Fruit fly (Drosophila melanogaster) whole organism, embryonic: ENCODE results near the gene ETHR.

Experiments
- Atf-2 ChIP-seq: fragments of 200-800 bp; sonication (Bioruptor generic); optimal IDR thresholded peaks from 2 replicates; lab custom pipeline; 2016; ENCODE audit warnings: missing biosample characterization, missing genetic modification characterization
- CG10267 ChIP-seq: fragments of 200-800 bp; sonication (Bioruptor generic); optimal IDR thresholded peaks from 2 replicates; lab custom pipeline; 2018; ENCODE audit warnings: missing biosample characterization, mild to moderate bottlenecking, missing genetic modification characterization, moderate library complexity
- CG11085 ChIP-seq: fragments of 200-800 bp; sonication (Bioruptor generic); IDR thresholded peaks from 2 replicates; pipeline ENCODE4 v1.3.6; 2022; ENCODE audit warnings: missing biosample characterization, missing genetic modification characterization
- CG11560 ChIP-seq: fragments of 200-800 bp; sonication (Bioruptor generic); IDR thresholded peaks from 3 replicates; pipeline ENCODE4 v1.3.6; 2022; ENCODE audit warnings: missing biosample characterization, missing genetic modification characterization
- CG11695 ChIP-seq: fragments of 200-800 bp; sonication (Bioruptor generic); IDR thresholded peaks from 3 replicates; pipeline ENCODE4 v1.3.6; 2022; ENCODE audit warnings: missing biosample characterization, missing genetic modification characterization
- CG12236 ChIP-seq: fragments of 200-800 bp; sonication (Bioruptor generic); optimal IDR thresholded peaks from 2 replicates; lab custom pipeline; 2016; ENCODE audit warnings: missing biosample characterization, missing genetic modification characterization
- CG12769 ChIP-seq: fragments of 200-800 bp; sonication (Bioruptor generic); optimal IDR thresholded peaks from 2 replicates; lab custom pipeline; 2019; ENCODE audit warnings: missing biosample characterization, mild to moderate bottlenecking, missing genetic modification characterization, moderate library complexity
- CG13296 ChIP-seq: fragments of 200-800 bp; sonication (Bioruptor generic); optimal IDR thresholded peaks from 3 replicates; lab custom pipeline; 2018; ENCODE audit warnings: missing biosample characterization, mild to moderate bottlenecking, missing genetic modification characterization
- CG14441 ChIP-seq: fragments of 200-800 bp; sonication (Bioruptor generic); IDR thresholded peaks from 2 replicates; pipeline ENCODE4 v1.3.6; 2022; ENCODE audit warnings: missing biosample characterization, missing genetic modification characterization
- CG14710 ChIP-seq: fragments of 200-800 bp; sonication (Bioruptor generic); optimal IDR thresholded peaks from 3 replicates; lab custom pipeline; 2019; ENCODE audit warnings: missing biosample characterization, mild to moderate bottlenecking, missing genetic modification characterization, moderate library complexity
- CG15269 ChIP-seq: fragments of 200-800 bp; sonication (Bioruptor generic); optimal IDR thresholded peaks from 2 replicates; lab custom pipeline; 2018; ENCODE audit warnings: missing biosample characterization, mild to moderate bottlenecking, missing genetic modification characterization, moderate library complexity
- CG16863 ChIP-seq: fragments of 200-800 bp; sonication (Bioruptor generic); optimal IDR thresholded peaks from 3 replicates; lab custom pipeline; 2016; ENCODE audit warnings: missing biosample characterization, missing genetic modification characterization
- CG18599 ChIP-seq: fragments of 200-800 bp; sonication (Bioruptor generic); optimal IDR thresholded peaks from 3 replicates; lab custom pipeline; 2017; ENCODE audit warnings: missing biosample characterization, missing genetic modification characterization, mild to moderate bottlenecking, moderate library complexity, missing genetic modification reagents
- CG18619 ChIP-seq: fragments of 200-800 bp; sonication (Bioruptor generic); optimal IDR thresholded peaks from 3 replicates; lab custom pipeline; 2017; ENCODE audit warnings: missing biosample characterization, mild to moderate bottlenecking, missing genetic modification characterization
- CG2889 ChIP-seq: fragments of 200-800 bp; sonication (Bioruptor generic); IDR thresholded peaks from 3 replicates; pipeline ENCODE4 v1.3.6; 2022; ENCODE audit warnings: missing biosample characterization, missing genetic modification characterization
- CG31441 ChIP-seq: fragments of 200-800 bp; sonication (Bioruptor generic); IDR thresholded peaks from 2 replicates; pipeline ENCODE4 v1.3.6; 2022; ENCODE audit warnings: missing biosample characterization, missing genetic modification characterization
- CG3281 ChIP-seq: fragments of 200-800 bp; sonication (Bioruptor generic); optimal IDR thresholded peaks from 3 replicates; lab custom pipeline; 2017; ENCODE audit warnings: missing biosample characterization, mild to moderate bottlenecking, missing genetic modification characterization
- CG4424 ChIP-seq: fragments of 200-800 bp; sonication (Bioruptor generic); optimal IDR thresholded peaks from 3 replicates; lab custom pipeline; 2016; ENCODE audit warnings: missing biosample characterization, missing genetic modification characterization
- CG7372 ChIP-seq: fragments of 200-800 bp; sonication (Bioruptor generic); IDR thresholded peaks from 2 replicates; pipeline ENCODE4 v1.3.6; 2022; ENCODE audit warnings: missing biosample characterization, missing genetic modification characterization
- CG9215 ChIP-seq: fragments of 200-800 bp; sonication (Bioruptor generic); IDR thresholded peaks from 2 replicates; pipeline ENCODE4 v1.3.6; 2022; ENCODE audit warnings: missing biosample characterization, missing genetic modification characterization
- CG9727 ChIP-seq: fragments of 200-800 bp; sonication (Bioruptor generic); optimal IDR thresholded peaks from 3 replicates; lab custom pipeline; 2017; ENCODE audit warnings: missing biosample characterization, mild to moderate bottlenecking, missing genetic modification characterization
- CG9876 ChIP-seq: fragments of 200-800 bp; sonication (Bioruptor generic); optimal IDR thresholded peaks from 2 replicates; lab custom pipeline; 2016; ENCODE audit warnings: missing biosample characterization, missing genetic modification characterization
- CHES-1-like ChIP-seq: fragments of 200-800 bp; sonication (Bioruptor generic); optimal IDR thresholded peaks from 2 replicates; lab custom pipeline; 2016; ENCODE audit warnings: missing biosample characterization, missing genetic modification characterization
- Chrac-16 ChIP-seq: fragments of 200-800 bp; sonication (Bioruptor generic); optimal IDR thresholded peaks from 3 replicates; lab custom pipeline; 2016; ENCODE audit warnings: missing biosample characterization, missing genetic modification characterization
- CrebB ChIP-seq: fragments of 200-800 bp; sonication (Bioruptor generic); optimal IDR thresholded peaks from 3 replicates; lab custom pipeline; 2018; ENCODE audit warnings: missing biosample characterization, mild to moderate bottlenecking, missing genetic modification characterization
- Gug ChIP-seq: fragments of 200-800 bp; sonication (Bioruptor generic); IDR thresholded peaks from 4 replicates; pipeline ENCODE4 v1.3.6; 2022; ENCODE audit warnings: missing biosample characterization, missing genetic modification characterization
- Hr78 ChIP-seq, 2 experiments: fragments of 200-800 bp in 1 of 2; fragments of >200 bp in 1 of 2; sonication (Bioruptor generic) in 1 of 2; optimal IDR thresholded peaks; 2 replicates each; lab custom pipeline; 2017 to 2019; ENCODE audit warnings: missing biosample characterization in 2 of 2, missing genetic modification characterization in 2 of 2, mild to moderate bottlenecking in 1 of 2, moderate library complexity in 1 of 2
- MESR4 ChIP-seq: fragments of 200-800 bp; sonication (Bioruptor generic); optimal IDR thresholded peaks from 2 replicates; lab custom pipeline; 2018; ENCODE audit warnings: missing biosample characterization, mild to moderate bottlenecking, missing genetic modification characterization, moderate library complexity
- Meics ChIP-seq: fragments of 200-800 bp; sonication (Bioruptor generic); optimal IDR thresholded peaks from 2 replicates; lab custom pipeline; 2017; ENCODE audit warnings: missing biosample characterization, mild to moderate bottlenecking, missing genetic modification characterization
- NK7.1 ChIP-seq: fragments of 200-800 bp; sonication (Bioruptor generic); optimal IDR thresholded peaks from 3 replicates; lab custom pipeline; 2016; ENCODE audit warnings: missing biosample characterization, missing genetic modification characterization
- Poxn ChIP-seq: fragments of 200-800 bp; sonication (Bioruptor generic); IDR thresholded peaks from 2 replicates; pipeline ENCODE4 v1.3.6; 2022; ENCODE audit warnings: missing biosample characterization, missing genetic modification characterization
- Ptx1 ChIP-seq: fragments of 200-800 bp; sonication (Bioruptor generic); IDR thresholded peaks from 2 replicates; pipeline ENCODE4 v1.3.6; 2022; ENCODE audit warnings: missing biosample characterization, missing genetic modification characterization
- Rfx ChIP-seq: fragments of 200-800 bp; sonication (Bioruptor generic); IDR thresholded peaks from 2 replicates; pipeline ENCODE4 v1.3.6; 2022; ENCODE audit warnings: missing biosample characterization, missing genetic modification characterization
- Ssrp ChIP-seq: fragments of 200-800 bp; sonication (Bioruptor generic); optimal IDR thresholded peaks from 2 replicates; lab custom pipeline; 2018; ENCODE audit warnings: missing biosample characterization, mild to moderate bottlenecking, missing genetic modification characterization, moderate library complexity
- ab ChIP-seq: fragments of 200-800 bp; sonication (Bioruptor generic); optimal IDR thresholded peaks from 2 replicates; lab custom pipeline; 2016; ENCODE audit warnings: missing biosample characterization, missing genetic modification characterization
- az2 ChIP-seq: fragments of 200-800 bp; sonication (Bioruptor generic); optimal IDR thresholded peaks from 3 replicates; lab custom pipeline; 2016; ENCODE audit warnings: missing biosample characterization, missing genetic modification characterization
- bsh ChIP-seq, 2 experiments: fragments of 200-800 bp; sonication (Bioruptor generic); optimal IDR thresholded peaks; 2 replicates each; lab custom pipeline; 2017 to 2018; ENCODE audit warnings: mild to moderate bottlenecking in 2 of 2, missing biosample characterization in 2 of 2, missing genetic modification characterization in 2 of 2, moderate library complexity in 1 of 2
- cad ChIP-seq: fragments of >200 bp; optimal IDR thresholded peaks from 2 replicates; lab custom pipeline; 2017; ENCODE audit warnings: missing biosample characterization, missing genetic modification characterization
- chn ChIP-seq: fragments of 200-800 bp; sonication (Bioruptor generic); optimal IDR thresholded peaks from 2 replicates; lab custom pipeline; 2016; ENCODE audit warnings: missing biosample characterization, missing genetic modification characterization
- ci ChIP-seq: fragments of 200-800 bp; sonication (Bioruptor generic); IDR thresholded peaks from 3 replicates; pipeline ENCODE4 v1.3.6; 2022; ENCODE audit warnings: missing biosample characterization, missing genetic modification characterization
- da ChIP-seq: fragments of 200-800 bp; sonication (Bioruptor generic); optimal IDR thresholded peaks from 2 replicates; lab custom pipeline; 2016; ENCODE audit warnings: missing biosample characterization, missing genetic modification characterization
- dpn ChIP-seq, 2 experiments: fragments of 200-800 bp; sonication (Bioruptor generic); optimal IDR thresholded peaks; 3 replicates each; lab custom pipeline; 2016; ENCODE audit warnings: missing biosample characterization in 2 of 2, missing genetic modification characterization in 2 of 2
- ems ChIP-seq: fragments of 200-800 bp; sonication (Bioruptor generic); optimal IDR thresholded peaks from 3 replicates; lab custom pipeline; 2016; ENCODE audit warnings: missing biosample characterization, missing genetic modification characterization
- ewg ChIP-seq: fragments of 200-800 bp; sonication (Bioruptor generic); optimal IDR thresholded peaks from 3 replicates; lab custom pipeline; 2017; ENCODE audit warnings: mild to moderate bottlenecking, missing biosample characterization, missing genetic modification reagents, missing genetic modification characterization
- ftz-f1 ChIP-seq: fragments of 200-800 bp; sonication (Bioruptor generic); optimal IDR thresholded peaks from 2 replicates; lab custom pipeline; 2016; ENCODE audit warnings: missing biosample characterization, missing genetic modification characterization
- hb ChIP-seq: fragments of 200-800 bp; sonication (Bioruptor generic); IDR thresholded peaks from 3 replicates; pipeline ENCODE4 v1.3.6; 2022; ENCODE audit warnings: missing biosample characterization, missing genetic modification characterization; ENCODE audit not compliant: partially characterized antibody
- lmd ChIP-seq: fragments of 200-800 bp; sonication (Bioruptor generic); IDR thresholded peaks from 2 replicates; pipeline ENCODE4 v1.3.6; 2022; ENCODE audit warnings: missing biosample characterization, missing genetic modification characterization
- pum ChIP-seq: fragments of 200-800 bp; sonication (Bioruptor generic); optimal IDR thresholded peaks from 2 replicates; lab custom pipeline; 2016; ENCODE audit warnings: missing biosample characterization, missing genetic modification characterization
- slou ChIP-seq: fragments of 200-800 bp; sonication (Bioruptor generic); optimal IDR thresholded peaks from 3 replicates; lab custom pipeline; 2016; ENCODE audit warnings: missing biosample characterization, missing genetic modification characterization
- tio ChIP-seq: fragments of 200-800 bp; sonication (Bioruptor generic); optimal IDR thresholded peaks from 2 replicates; lab custom pipeline; 2017; ENCODE audit warnings: missing biosample characterization, missing genetic modification characterization, inconsistent platforms
- tx ChIP-seq: fragments of 200-800 bp; sonication (Bioruptor generic); optimal IDR thresholded peaks from 2 replicates; lab custom pipeline; 2016; ENCODE audit warnings: missing biosample characterization, missing genetic modification characterization
- vvl ChIP-seq: fragments of 200-800 bp; sonication (Bioruptor generic); IDR thresholded peaks from 2 replicates; pipeline ENCODE4 v1.3.6; 2022; ENCODE audit warnings: missing biosample characterization, missing genetic modification characterization

ETHR gene

DNA sequence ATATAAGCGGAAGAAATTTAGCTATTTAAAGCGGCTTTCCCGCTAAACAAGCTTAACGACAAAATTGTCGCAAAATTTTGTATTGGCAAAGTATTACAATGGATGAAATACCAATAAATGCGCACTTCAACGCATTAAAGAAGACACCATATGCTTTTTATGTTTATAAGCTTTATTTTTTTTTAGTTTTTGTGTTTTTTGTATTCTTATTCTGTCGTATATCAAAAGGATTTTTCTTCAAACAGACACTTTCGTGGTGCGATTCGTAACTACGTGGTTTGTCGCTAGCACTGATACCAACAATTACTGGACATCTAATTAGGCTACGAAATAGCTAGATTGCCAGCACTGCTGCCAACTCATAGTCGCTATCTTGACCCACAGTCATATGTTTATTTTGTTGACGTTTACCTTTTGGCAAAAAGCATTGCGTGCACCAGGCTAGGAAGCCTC lies 32.1 kb upstream of the ETHR start, which contains the start of gene Ddrgk1 (continued):
- TF ChIP-seq dpn (GFP tag; optimal IDR thresholded peaks at IDR 0.05; lab: Kevin White, UChicago) (peak; percentile 13 to 26), CG12769 (tag; lab: Kevin White, UChicago) (no peak), CG12236 (GFP tag; lab: Kevin White, UChicago) (no peak), CG10267 (peak; percentile 18), slou (GFP tag; lab: Kevin White, UChicago) (no peak), ci (GFP tag; lab: Robert Waterston, UW) (no peak), CG11085 (GFP tag; lab: Robert Waterston, UW) (no peak), CG14710 (tag; lab: Kevin White, UChicago) (peak; percentile 42), Meics (GFP tag; lab: Kevin White, UChicago) (peak; percentile 99), vvl (GFP tag; lab: Robert Waterston, UW) (0 out of 2 replicates have a peak, but pooled peaks have one; percentile 10), CG7372 (GFP tag; lab: Robert Waterston, UW) (no peak), CG4424 (peak; percentile 30), lmd (GFP tag; lab: Robert Waterston, UW) (peak; percentile 4; the same call in 1 of the 2 replicates), pum (peak; percentile 34), tio (no peak), CG11695 (GFP tag; lab: Robert Waterston, UW) (no peak), CG16863 (GFP tag; lab: Kevin White, UChicago) (no peak), MESR4 (GFP tag; lab: Kevin White, UChicago) (no peak), CG9876 (GFP tag; lab: Kevin White, UChicago) (no peak), CrebB (no peak), Poxn (GFP tag; lab: Robert Waterston, UW) (no peak), NK7.1 (GFP tag; lab: Kevin White, UChicago) (no peak), ftz-f1 (no peak), chn (GFP tag; lab: Kevin White, UChicago) (no peak), CG13296 (GFP tag; lab: Kevin White, UChicago) (no peak), Hr78 (GFP tag; optimal IDR thresholded peaks at IDR 0.05; lab: Kevin White, UChicago) (no peak), Chrac-16 (GFP tag; lab: Kevin White, UChicago) (peak; percentile 6), Ssrp (tag; lab: Kevin White, UChicago) (peak; percentile 7), hb (no peak), CG18599 (GFP tag; lab: Kevin White, UChicago) (no peak), Ptx1 (GFP tag; lab: Robert Waterston, UW) (peak; percentile 37), Gug (no peak), az2 (GFP tag; lab: Kevin White, UChicago) (peak; percentile 19), CG2889 (no peak), ewg (GFP tag; lab: Kevin White, UChicago) (no peak), ems (GFP tag; lab: Kevin White, UChicago) (peak; percentile 34), bsh (GFP tag; optimal IDR thresholded peaks at IDR 0.05; lab: Kevin White, UChicago) (peak in 1 of 2 experiments; percentile 13), da (GFP tag; lab: Kevin White, UChicago) (no peak), CG11560 (tag; lab: Robert Waterston, UW) (no peak), CG31441 (GFP tag; lab: Robert Waterston, UW) (no peak), CG15269 (tag; lab: Kevin White, UChicago) (no peak), tx (peak; percentile 37), CG18619 (GFP tag; lab: Kevin White, UChicago) (no peak), CG9215 (GFP tag; lab: Robert Waterston, UW) (no peak), CG14441 (GFP tag; lab: Robert Waterston, UW) (no peak), Atf-2 (GFP tag; lab: Kevin White, UChicago) (no peak), CG9727 (peak; percentile 26), CG3281 (GFP tag; lab: Kevin White, UChicago) (no peak), ab (GFP tag; lab: Kevin White, UChicago) (no peak), cad (GFP tag; lab: Kevin White, UChicago) (no peak), Rfx (peak; percentile 59; the same call in 1 of the 2 replicates), CHES-1-like (GFP tag; lab: Kevin White, UChicago) (peak; percentile 42)
